Fruit fly (Drosophila melanogaster): ENCODE data around the gene CG13679.

DNA sequence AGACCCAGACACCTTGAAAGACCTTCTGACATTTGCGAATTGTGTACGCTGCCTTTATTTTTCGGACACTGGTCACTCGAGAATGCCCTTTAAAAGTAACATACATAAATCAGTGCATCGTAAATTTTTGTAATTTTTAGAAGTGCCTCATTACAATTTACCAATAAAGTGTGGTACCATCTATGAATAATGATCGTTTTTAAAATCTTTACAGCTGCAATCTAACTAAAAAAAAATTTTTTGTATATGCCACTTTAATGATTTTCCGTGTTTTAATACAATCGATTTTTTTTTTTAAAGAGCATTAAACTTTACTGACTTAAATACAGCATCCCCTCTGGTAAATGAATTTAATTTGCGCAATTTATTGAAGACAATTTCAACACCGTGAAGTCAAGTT lies 45.5 kb upstream of the CG13679 start:
- TF ChIP-seq CTCF (optimal IDR thresholded peaks at IDR 0.05), result no peak
- no peak for TF ChIP-seq CG8478 (optimal IDR thresholded peaks at IDR 0.05)
